Worm (Caenorhabditis elegans) whole organism, young adult: Measurements from ENCODE around the gene spig-5.
A peak's percentile ranks its signal among the peaks of the same experiment; 100 is the strongest.

Experiments used
- C17E4.6 ChIP-seq: fragments of 200-800 bp; sonication (Bioruptor generic); IDR thresholded peaks from 2 replicates; pipeline ENCODE4 v1.3.6; 2022; ENCODE audit warnings: missing genetic modification reagents, missing genetic modification characterization, missing compliant biosample characterization
- F37B4.10 ChIP-seq: fragments of 200-800 bp; sonication (Bioruptor generic); IDR thresholded peaks from 2 replicates; pipeline ENCODE4 v1.3.6; 2022; ENCODE audit warnings: missing genetic modification characterization, missing compliant biosample characterization
- Y67H2A.10 ChIP-seq: fragments of 200-800 bp; sonication (Bioruptor generic); conservative IDR thresholded peaks from 2 replicates; pipeline ENCODE4 v1.3.6; 2022; ENCODE audit warnings: missing genetic modification reagents, missing genetic modification characterization, missing compliant biosample characterization
- athp-1 ChIP-seq: sonication (generic microtip); optimal IDR thresholded peaks from 2 replicates; lab custom pipeline; 2017; ENCODE audit warnings: mild to moderate bottlenecking, missing genetic modification characterization, missing compliant biosample characterization
- attf-6 ChIP-seq: fragments of 200-800 bp; sonication (Bioruptor generic); IDR thresholded peaks from 2 replicates; pipeline ENCODE4 v1.3.6; 2022; ENCODE audit warnings: missing genetic modification reagents, missing genetic modification characterization, missing compliant biosample characterization
- ccch-3 ChIP-seq: fragments of 200-800 bp; sonication (Bioruptor generic); optimal IDR thresholded peaks from 2 replicates; lab custom pipeline; 2018; ENCODE audit warnings: mild to moderate bottlenecking, missing genetic modification characterization, missing compliant biosample characterization
- dpl-1 ChIP-seq: fragments of 150-350 bp; optimal IDR thresholded peaks from 2 replicates; lab custom pipeline; 2014; ENCODE audit warnings: missing biosample characterization, missing genetic modification reagents, missing genetic modification characterization
- egl-18 ChIP-seq: fragments of 200-800 bp; sonication (Bioruptor generic); IDR thresholded peaks from 2 replicates; pipeline ENCODE4 v1.3.6; 2022; ENCODE audit warnings: missing genetic modification reagents, missing genetic modification characterization, missing compliant biosample characterization
- ets-4 ChIP-seq: fragments of 200-800 bp; sonication (Bioruptor generic); optimal IDR thresholded peaks from 2 replicates; lab custom pipeline; 2018; ENCODE audit warnings: mild to moderate bottlenecking, missing genetic modification characterization, missing compliant biosample characterization
- mcd-1 ChIP-seq: fragments of 200-800 bp; sonication (Bioruptor generic); IDR thresholded peaks from 2 replicates; pipeline ENCODE4 v1.3.6; 2022; ENCODE audit warnings: missing genetic modification reagents, missing genetic modification characterization, missing compliant biosample characterization
- nhr-179 ChIP-seq: sonication (generic microtip); optimal IDR thresholded peaks from 2 replicates; lab custom pipeline; 2016; ENCODE audit warnings: mild to moderate bottlenecking, missing genetic modification characterization, missing compliant biosample characterization
- ztf-3 ChIP-seq: fragments of 200-800 bp; sonication (Bioruptor generic); optimal IDR thresholded peaks from 2 replicates; lab custom pipeline; 2018; ENCODE audit warnings: mild to moderate bottlenecking, missing genetic modification characterization, missing compliant biosample characterization

DNA sequence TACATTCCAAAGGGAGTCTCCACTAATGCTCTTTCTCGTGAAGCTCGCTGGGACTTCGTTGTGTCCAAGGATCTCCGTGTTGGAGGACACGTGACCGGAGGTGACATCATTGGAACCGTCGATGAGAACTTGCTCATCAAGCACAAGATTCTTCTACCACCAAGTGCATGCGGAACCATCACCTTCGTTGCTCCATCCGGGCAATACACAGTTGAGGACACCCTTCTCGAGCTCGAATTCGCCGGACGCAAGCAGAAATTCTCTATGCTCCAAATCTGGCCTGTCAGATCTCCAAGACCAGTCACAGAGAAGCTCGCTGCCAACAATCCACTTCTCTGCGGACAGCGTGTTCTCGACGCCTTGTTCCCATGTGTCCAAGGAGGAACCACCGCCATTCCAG is 43.8 kb downstream of the spig-5 start:
- no peak for TF ChIP-seq nhr-179 (tag; lab: Kevin White, UChicago)
- no peak for TF ChIP-seq dpl-1
- TF ChIP-seq ets-4 (GFP tag; lab: Kevin White, UChicago): no peak
- 0 out of 2 replicates have a peak, but pooled peaks have one; percentile 13 for TF ChIP-seq egl-18 (GFP tag; lab: Robert Waterston, UW)
- no peak for TF ChIP-seq C17E4.6 (GFP tag; lab: Robert Waterston, UW)
- TF ChIP-seq mcd-1 (GFP tag; lab: Robert Waterston, UW): no peak
- TF ChIP-seq attf-6: no peak
- TF ChIP-seq Y67H2A.10: no peak
- no peak for TF ChIP-seq athp-1 (tag; lab: Kevin White, UChicago)
- no peak for TF ChIP-seq ccch-3
- no peak for TF ChIP-seq F37B4.10 (GFP tag; lab: Robert Waterston, UW)
- TF ChIP-seq ztf-3: no peak
